Fruit fly (Drosophila melanogaster): Measurements from ENCODE around the gene can.

DNA sequence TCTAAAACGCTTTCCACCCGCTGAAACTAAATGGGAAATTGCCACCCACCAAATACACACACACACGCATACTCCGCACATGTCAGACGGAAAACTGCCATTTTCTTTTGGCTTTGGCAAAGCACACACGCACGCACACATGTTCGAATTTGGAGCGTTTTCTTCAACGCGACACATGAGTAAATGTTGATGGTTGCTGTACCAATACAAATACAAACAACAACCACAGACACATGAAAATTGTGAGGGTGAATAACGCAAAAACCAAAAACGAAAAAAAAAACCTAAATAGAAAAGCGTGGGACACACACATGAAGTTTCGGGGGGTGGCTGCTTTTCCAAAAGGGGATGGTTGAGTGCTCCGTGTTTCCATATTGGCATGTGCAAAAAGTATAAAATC lies 42.6 kb upstream of the can start:
- TF ChIP-seq CG13204 (GFP tag; optimal IDR thresholded peaks at IDR 0.05): no peak
- no peak for TF ChIP-seq Pif1B (GFP tag; optimal IDR thresholded peaks at IDR 0.05)
- no peak for TF ChIP-seq Snoo (tag; optimal IDR thresholded peaks at IDR 0.05)
- no peak for TF ChIP-seq CG32121 (GFP tag; IDR thresholded peaks at IDR 0.05)
- no peak for TF ChIP-seq CG34367 (tag; optimal IDR thresholded peaks at IDR 0.05)
- no peak for TF ChIP-seq Ets98B (GFP tag; IDR thresholded peaks at IDR 0.05)
- no peak for TF ChIP-seq fd96Ca (GFP tag; IDR thresholded peaks at IDR 0.05)
- TF ChIP-seq Pif1A (GFP tag; optimal IDR thresholded peaks at IDR 0.05): no peak
- no peak for TF ChIP-seq CG9948 (tag; optimal IDR thresholded peaks at IDR 0.05)
